Fruit fly (Drosophila melanogaster) whole organism, adult: ENCODE data around the gene mei-P22.
A peak's percentile ranks its signal among the peaks of the same experiment; 100 is the strongest.

Source experiments
- Mnt ChIP-seq: fragments of 200-800 bp; sonication (Bioruptor generic); optimal IDR thresholded peaks from 2 replicates; lab custom pipeline; 2016; ENCODE audit warnings: missing biosample characterization, mild to moderate bottlenecking, missing genetic modification characterization
- bab1 ChIP-seq: fragments of 200-800 bp; sonication (Bioruptor generic); optimal IDR thresholded peaks from 3 replicates; lab custom pipeline; 2019; ENCODE audit warnings: missing biosample characterization, mild to moderate bottlenecking, missing genetic modification characterization, moderate library complexity

DNA sequence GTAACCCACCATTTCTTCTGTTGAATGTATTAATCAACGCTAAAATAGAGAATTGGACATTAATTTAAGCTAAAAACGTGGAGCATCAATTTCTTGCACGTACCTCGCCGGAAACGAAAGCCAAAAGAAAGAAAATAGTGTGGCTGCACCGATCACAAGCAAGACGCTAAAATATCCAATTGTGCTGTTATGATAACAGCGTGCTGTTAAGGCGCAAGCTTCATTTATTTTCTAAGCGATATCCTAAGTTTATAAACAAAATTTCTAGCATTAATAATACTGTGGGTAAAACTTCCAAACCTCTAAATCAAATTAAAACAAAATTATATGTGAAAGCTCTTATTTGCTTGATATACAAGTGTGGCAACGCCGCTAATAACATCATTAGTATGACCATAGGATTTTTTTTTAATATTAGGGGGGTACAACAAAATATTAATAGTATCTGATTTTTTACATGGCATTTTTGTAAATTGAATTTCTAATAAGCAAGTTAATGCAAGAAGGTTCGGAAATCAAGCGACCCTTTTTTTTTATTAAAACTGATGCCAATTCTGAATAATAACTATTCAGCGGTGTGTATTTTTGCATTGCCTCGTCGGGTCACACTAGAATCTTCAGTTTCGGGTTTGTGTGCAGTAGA, 2.9 kb upstream of the mei-P22 start, which contains the start of the genes RpL18 and Neos:
- TF ChIP-seq bab1 (GFP tag; lab: Kevin White, UChicago) = peak; percentile 84
- peak; percentile 90 for TF ChIP-seq Mnt (GFP tag; lab: Kevin White, UChicago)
